Worm (Caenorhabditis elegans): ENCODE measurements around the gene tat-2.

The tat-2 gene

DNA sequence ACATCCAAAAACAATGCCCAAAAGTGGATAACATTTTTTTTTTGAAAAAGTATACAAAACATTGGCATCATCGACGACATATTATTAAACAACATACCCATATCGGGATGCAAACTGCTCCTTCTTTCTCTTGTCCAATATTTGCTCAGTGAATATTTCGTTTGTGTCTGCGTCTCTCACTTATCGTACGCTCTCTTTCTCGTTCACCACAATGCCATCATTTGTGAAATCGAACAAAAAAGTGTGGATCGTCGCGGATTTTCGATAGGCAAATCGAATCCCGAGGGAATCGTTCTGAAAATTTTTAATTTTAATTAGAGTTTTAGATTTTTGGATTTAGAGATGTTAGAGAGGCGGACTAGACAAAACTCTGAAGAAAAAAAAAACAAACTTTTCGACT is at the start of gene tat-2:
tat-2 (minus strand) TSS at position 101 of the 400 bp plus-strand sequence.
- TF ChIP-seq ztf-11 (tag; optimal IDR thresholded peaks at IDR 0.05): no peak
- no peak for TF ChIP-seq elt-2 (tag; optimal IDR thresholded peaks at IDR 0.05)
- TF ChIP-seq ceh-9 (tag; optimal IDR thresholded peaks at IDR 0.05): no peak
- peak; percentile 58 for TF ChIP-seq pha-4 (tag; optimal IDR thresholded peaks at IDR 0.05)

DNA sequence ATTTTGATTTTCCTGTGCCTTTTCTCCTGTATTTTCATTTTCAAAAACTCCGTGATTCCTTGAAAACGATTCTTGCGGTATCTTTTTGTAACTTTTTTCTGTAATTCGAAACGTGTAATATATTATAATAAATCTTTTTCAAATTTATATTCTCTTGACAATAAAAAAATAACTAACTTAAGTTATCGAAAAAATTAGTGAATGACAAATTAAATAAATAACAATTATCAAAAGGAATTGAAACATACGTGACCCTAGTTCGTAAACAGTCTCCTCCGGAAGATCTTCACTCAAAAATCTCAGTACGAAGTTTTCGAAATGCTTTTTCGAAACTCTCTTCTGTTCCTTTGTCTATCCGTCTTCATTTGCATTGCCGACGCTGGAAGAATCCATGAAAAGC is 43.9 kb upstream of the tat-2 start, which contains the start of gene T08B6.9:
T08B6.9 (plus strand) TSS at position 301 of the 400 bp plus-strand sequence.
- no peak for TF ChIP-seq daf-12 (tag; optimal IDR thresholded peaks at IDR 0.05)
- no peak for TF ChIP-seq ztf-4 (tag; optimal IDR thresholded peaks at IDR 0.05)
- TF ChIP-seq snpc-4 (tag; optimal IDR thresholded peaks at IDR 0.05): no peak
- TF ChIP-seq unc-62 (GFP tag; optimal IDR thresholded peaks at IDR 0.05): no peak

DNA sequence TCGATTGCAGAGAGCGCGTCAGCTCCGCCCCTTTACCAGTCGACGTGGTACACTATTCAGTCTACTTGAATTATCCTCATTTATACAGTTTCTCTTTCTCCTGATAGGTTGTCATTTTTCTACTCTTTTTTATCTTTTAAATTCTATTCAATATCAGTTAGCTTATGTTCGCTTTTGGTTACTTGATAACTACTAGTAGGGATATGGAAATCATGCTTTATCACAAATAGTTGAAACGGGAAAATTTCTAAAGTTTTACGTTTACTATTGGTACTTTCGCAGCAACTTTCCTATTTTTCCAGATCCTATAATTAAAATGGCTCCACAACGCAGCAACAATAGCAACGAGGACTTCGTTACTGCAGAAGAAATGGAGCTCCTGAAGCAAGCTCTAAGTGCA is 42.9 kb upstream of the tat-2 start, which contains the start of gene sgnh-1:
sgnh-1 (plus strand) TSS at position 301 of the 400 bp plus-strand sequence.
- TF ChIP-seq hmg-11 (tag; optimal IDR thresholded peaks at IDR 0.05) (no peak), nhr-12 (tag; optimal IDR thresholded peaks at IDR 0.05) (no peak), skn-1 (tag; optimal IDR thresholded peaks at IDR 0.05) (no peak), pha-4 (tag; optimal IDR thresholded peaks at IDR 0.05) (no peak), nhr-43 (tag; optimal IDR thresholded peaks at IDR 0.05; ENCODE audit: poor library complexity, severe bottlenecking) (no peak), nhr-11 (tag; optimal IDR thresholded peaks at IDR 0.05) (no peak), elt-2 (tag; optimal IDR thresholded peaks at IDR 0.05) (no peak), sea-2 (GFP tag; optimal IDR thresholded peaks at IDR 0.05) (no peak), ama-1 (optimal IDR thresholded peaks at IDR 0.05) (no peak), lin-15B (tag; optimal IDR thresholded peaks at IDR 0.05) (no peak), fkh-2 (tag; optimal IDR thresholded peaks at IDR 0.05) (no peak), nhr-77 (tag; optimal IDR thresholded peaks at IDR 0.05) (no peak), nhr-28 (tag; optimal IDR thresholded peaks at IDR 0.05) (no peak), snpc-4 (tag; optimal IDR thresholded peaks at IDR 0.05) (no peak)

DNA sequence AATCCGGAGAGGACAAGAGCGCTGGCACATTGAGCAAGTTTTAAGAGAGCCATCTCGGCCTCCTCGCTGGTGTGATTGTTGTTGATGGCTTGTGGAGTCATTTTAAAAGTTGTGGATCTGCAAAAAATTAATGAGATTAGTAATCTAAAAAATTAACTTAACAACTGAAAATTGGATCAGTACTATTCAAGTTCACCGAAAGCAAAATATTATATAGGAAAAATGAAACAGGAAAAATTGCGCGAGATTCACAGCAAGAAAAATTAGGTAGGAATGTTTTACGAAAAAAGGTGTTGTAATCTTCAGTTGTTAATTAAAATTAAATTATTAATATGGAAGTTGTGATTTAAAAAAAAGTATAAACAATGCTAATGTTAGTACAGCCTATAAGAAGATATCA is 40.6 kb upstream of the tat-2 start, which contains the start of gene T08B6.1:
T08B6.1 (minus strand) TSS at position 101 of the 400 bp plus-strand sequence.
- TF ChIP-seq ztf-11 (tag; optimal IDR thresholded peaks at IDR 0.05): no peak
- no peak for TF ChIP-seq zag-1 (tag; optimal IDR thresholded peaks at IDR 0.05)
- TF ChIP-seq elt-2 (tag; optimal IDR thresholded peaks at IDR 0.05): no peak
- TF ChIP-seq nhr-77 (tag; optimal IDR thresholded peaks at IDR 0.05): no peak

DNA sequence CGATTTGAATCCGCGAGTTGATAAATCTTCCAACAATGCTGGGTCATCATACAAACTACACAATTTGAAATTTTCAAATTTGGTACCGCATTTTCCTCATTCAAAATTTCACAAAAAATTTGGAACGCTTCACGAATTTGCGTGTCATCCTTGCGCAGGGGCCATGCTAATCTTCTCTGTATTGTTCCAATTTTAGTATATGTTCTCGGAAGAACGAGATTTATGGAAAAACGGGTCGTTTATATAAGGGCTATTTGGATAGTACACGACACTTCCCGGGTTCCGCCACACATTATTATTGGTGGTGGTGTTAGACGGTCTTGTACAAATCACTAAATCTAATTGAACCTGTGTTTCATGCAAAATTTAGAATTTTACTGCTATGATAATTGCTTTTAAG is 38.7 kb upstream of the tat-2 start:
- TF ChIP-seq hmg-11 (tag; optimal IDR thresholded peaks at IDR 0.05): no peak
- no peak for TF ChIP-seq elt-1 (tag; optimal IDR thresholded peaks at IDR 0.05)
- no peak for TF ChIP-seq nhr-25 (tag; optimal IDR thresholded peaks at IDR 0.05)
- no peak for TF ChIP-seq eor-1 (tag; optimal IDR thresholded peaks at IDR 0.05)
- TF ChIP-seq skn-1 (tag; optimal IDR thresholded peaks at IDR 0.05): no peak
- TF ChIP-seq elt-2 (tag; optimal IDR thresholded peaks at IDR 0.05): no peak
- no peak for TF ChIP-seq nfya-1 (tag; optimal IDR thresholded peaks at IDR 0.05; ENCODE audit: insufficient read depth)
- no peak for TF ChIP-seq nhr-77 (tag; optimal IDR thresholded peaks at IDR 0.05)
- no peak for TF ChIP-seq lin-39 (tag; optimal IDR thresholded peaks at IDR 0.05)
- TF ChIP-seq snpc-4 (tag; optimal IDR thresholded peaks at IDR 0.05): no peak
- TF ChIP-seq nhr-12 (tag; optimal IDR thresholded peaks at IDR 0.05): no peak
- no peak for TF ChIP-seq nhr-23 (tag; optimal IDR thresholded peaks at IDR 0.05)
- TF ChIP-seq ceh-9 (tag; optimal IDR thresholded peaks at IDR 0.05): no peak
- TF ChIP-seq unc-39 (tag; optimal IDR thresholded peaks at IDR 0.05): no peak
- no peak for TF ChIP-seq fos-1 (tag; optimal IDR thresholded peaks at IDR 0.05)
- TF ChIP-seq fkh-2 (tag; optimal IDR thresholded peaks at IDR 0.05): no peak
- TF ChIP-seq mdl-1 (tag; optimal IDR thresholded peaks at IDR 0.05): no peak
- no peak for TF ChIP-seq ztf-4 (tag; optimal IDR thresholded peaks at IDR 0.05)
- no peak for TF ChIP-seq nhr-11 (tag; optimal IDR thresholded peaks at IDR 0.05)
- no peak for TF ChIP-seq unc-62 (GFP tag; optimal IDR thresholded peaks at IDR 0.05)

DNA sequence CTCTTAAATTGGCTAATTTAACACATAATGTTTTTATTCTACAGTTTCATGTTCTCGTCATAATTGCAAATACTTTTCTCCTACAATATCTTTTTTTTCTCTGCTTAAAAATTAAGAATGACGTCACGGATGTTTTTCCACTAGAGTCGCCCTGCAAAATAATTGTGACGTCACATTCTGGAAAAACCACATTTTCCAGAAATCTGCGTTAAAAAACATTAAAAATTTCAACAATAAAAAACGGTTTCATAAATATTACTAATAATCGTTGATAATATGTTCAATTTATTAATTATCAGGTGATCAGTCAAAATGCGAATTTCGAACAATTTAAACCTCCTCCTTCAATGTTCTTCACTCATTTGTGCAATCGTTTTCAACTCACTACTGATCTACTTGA is 37.3 kb upstream of the tat-2 start, which contains the start of gene str-166:
str-166 (plus strand) TSS at position 301 of the 400 bp plus-strand sequence.
- TF ChIP-seq nhr-23 (tag; optimal IDR thresholded peaks at IDR 0.05): no peak
- no peak for TF ChIP-seq nhr-28 (tag; optimal IDR thresholded peaks at IDR 0.05)
- TF ChIP-seq aly-2 (tag; optimal IDR thresholded peaks at IDR 0.05): no peak
- TF ChIP-seq fkh-2 (tag; optimal IDR thresholded peaks at IDR 0.05): no peak
- TF ChIP-seq elt-3 (tag; optimal IDR thresholded peaks at IDR 0.05): no peak
- no peak for TF ChIP-seq ztf-11 (tag; optimal IDR thresholded peaks at IDR 0.05)
- no peak for TF ChIP-seq pha-4 (tag; optimal IDR thresholded peaks at IDR 0.05)
- TF ChIP-seq fkh-10 (GFP tag; optimal IDR thresholded peaks at IDR 0.05): no peak
- no peak for TF ChIP-seq unc-39 (tag; optimal IDR thresholded peaks at IDR 0.05)
- TF ChIP-seq zag-1 (tag; optimal IDR thresholded peaks at IDR 0.05): no peak
- no peak for TF ChIP-seq lin-15B (tag; optimal IDR thresholded peaks at IDR 0.05)
- TF ChIP-seq elt-1 (tag; optimal IDR thresholded peaks at IDR 0.05): no peak
- TF ChIP-seq elt-2 (tag; optimal IDR thresholded peaks at IDR 0.05): no peak
- no peak for TF ChIP-seq ceh-16 (tag; optimal IDR thresholded peaks at IDR 0.05)
- TF ChIP-seq ceh-9 (tag; optimal IDR thresholded peaks at IDR 0.05): no peak
- TF ChIP-seq ceh-82 (tag; optimal IDR thresholded peaks at IDR 0.05): no peak

Data from whole organism, L3 larva.